Fruit fly (Drosophila melanogaster) whole organism: ENCODE measurements around the gene robl37BC.

ENCODE experiments used
- CG8478 ChIP-seq: fragments of >200 bp; optimal IDR thresholded peaks from 2 replicates; lab custom pipeline; 2018; ENCODE audit warnings: inconsistent platforms
- EcR ChIP-seq, 2 experiments: fragments of >200 bp; optimal IDR thresholded peaks; 2 replicates each; lab custom pipeline; 2017; ENCODE audit warnings: missing biosample characterization in 2 of 2, missing genetic modification characterization in 2 of 2, missing genetic modification reagents in 2 of 2
- pan ChIP-seq: fragments of >200 bp; optimal IDR thresholded peaks from 2 replicates; lab custom pipeline; 2017
- psq ChIP-seq: fragments of >200 bp; optimal IDR thresholded peaks from 2 replicates; lab custom pipeline; 2017

- TF ChIP-seq pan (no peak), CG8478 (lab: Kevin White, UChicago) (no peak), EcR (GFP tag; optimal IDR thresholded peaks at IDR 0.05; lab: Kevin White, UChicago) (no peak), psq (lab: Kevin White, UChicago) (no peak)
These were observed 44.5 kb upstream of the robl37BC start for dm6 chr2L:18966214-18966556.
